Worm (Caenorhabditis elegans): Measurements from ENCODE around the gene tsp-18.

The tsp-18 gene

ce11 chrII:5866920-5867319, 37.4 kb upstream of the tsp-18 start:
- TF ChIP-seq mes-2 (tag; optimal IDR thresholded peaks at IDR 0.05; ENCODE audit: poor library complexity, severe bottlenecking) (peak; percentile 35), dpl-1 (GFP tag; optimal IDR thresholded peaks at IDR 0.05) (no peak), mxl-3 (GFP tag; optimal IDR thresholded peaks at IDR 0.05) (no peak), php-3 (GFP tag; IDR thresholded peaks at IDR 0.05) (0 out of 2 replicates have a peak, but pooled peaks have one; percentile 20), rbr-2 (tag; optimal IDR thresholded peaks at IDR 0.05) (no peak), ama-1 (optimal IDR thresholded peaks at IDR 0.05) (peak; percentile 36), nhr-28 (tag; optimal IDR thresholded peaks at IDR 0.05) (peak; percentile 24)

ce11 chrII:5871508-5871907, 32.8 kb upstream of the tsp-18 start:
- TF ChIP-seq unc-62 (GFP tag; optimal IDR thresholded peaks at IDR 0.05 in 1 of 2): peak in 1 of 2 experiments; percentile 93
- TF ChIP-seq unc-62 (tag; optimal IDR thresholded peaks at IDR 0.05): no peak
- no peak for TF ChIP-seq ceh-28 (tag; optimal IDR thresholded peaks at IDR 0.05)
- TF ChIP-seq zip-11 (GFP tag; IDR thresholded peaks at IDR 0.05): no peak
- TF ChIP-seq nhr-76 (tag; optimal IDR thresholded peaks at IDR 0.05): no peak
- TF ChIP-seq fos-1 (tag; optimal IDR thresholded peaks at IDR 0.05): no peak
- peak; percentile 35; the same call in 1 of the 2 replicates for TF ChIP-seq ceh-20 (GFP tag; IDR thresholded peaks at IDR 0.05)
- no peak for TF ChIP-seq F10B5.3 (tag; optimal IDR thresholded peaks at IDR 0.05)
- TF ChIP-seq nhr-25 (tag; optimal IDR thresholded peaks at IDR 0.05; ENCODE audit: borderline replicate concordance, insufficient read depth): no peak

- TF ChIP-seq saeg-2 (GFP tag; IDR thresholded peaks at IDR 0.05) (no peak), dve-1 (tag; optimal IDR thresholded peaks at IDR 0.05; ENCODE audit: insufficient read depth) (peak; percentile 0), pqm-1 (tag; optimal IDR thresholded peaks at IDR 0.05) (peak; percentile 25), daf-16 (GFP tag; optimal IDR thresholded peaks at IDR 0.05) (no peak), daf-16 (tag; optimal IDR thresholded peaks at IDR 0.05) (peak; percentile 56), hlh-11 (tag; optimal IDR thresholded peaks at IDR 0.05) (peak; percentile 16), nhr-28 (tag; optimal IDR thresholded peaks at IDR 0.05) (peak; percentile 76)
These were observed 31.9 kb upstream of the tsp-18 start for ce11 chrII:5872414-5872813.

ce11 chrII:5873564-5874070, 30.7 kb upstream of the tsp-18 start, which contains the start of gene tex-2:
Gene tex-2, minus strand, starts transcription at chrII:5873614.
- TF ChIP-seq pqm-1 (tag; optimal IDR thresholded peaks at IDR 0.05) (peak; percentile 26), nhr-28 (tag; optimal IDR thresholded peaks at IDR 0.05) (peak; percentile 90), dpl-1 (GFP tag; optimal IDR thresholded peaks at IDR 0.05) (peak; percentile 2), duxl-1 (tag; optimal IDR thresholded peaks at IDR 0.05; ENCODE audit: poor library complexity) (no peak), T20F7.1 (GFP tag; optimal IDR thresholded peaks at IDR 0.05) (peak; percentile 68), egl-27 (tag; optimal IDR thresholded peaks at IDR 0.05) (no peak), dve-1 (tag; optimal IDR thresholded peaks at IDR 0.05; ENCODE audit: insufficient read depth) (peak; percentile 86), lsy-2 (tag; optimal IDR thresholded peaks at IDR 0.05) (peak in 1 of 2 experiments; percentile 30), ZK546.5 (tag; optimal IDR thresholded peaks at IDR 0.05) (no peak), lin-29 (GFP tag; IDR thresholded peaks at IDR 0.05) (no peak), Y48G9A.11 (GFP tag; IDR thresholded peaks at IDR 0.05) (no peak), skn-1 (tag; optimal IDR thresholded peaks at IDR 0.05) (no peak), lin-38 (GFP tag; IDR thresholded peaks at IDR 0.05) (peak; percentile 88), lin-13 (GFP tag; optimal IDR thresholded peaks at IDR 0.05) (peak; percentile 10), ctbp-1 (GFP tag; IDR thresholded peaks at IDR 0.05) (no peak), zfp-2 (tag; optimal IDR thresholded peaks at IDR 0.05) (no peak), fkh-10 (GFP tag; optimal IDR thresholded peaks at IDR 0.05) (peak; percentile 43), mep-1 (tag; optimal IDR thresholded peaks at IDR 0.05) (peak; percentile 53), mes-2 (tag; optimal IDR thresholded peaks at IDR 0.05; ENCODE audit: poor library complexity, severe bottlenecking) (peak; percentile 71), arid-1 (GFP tag; conservative IDR thresholded peaks at IDR 0.05) (no peak), rbr-2 (tag; optimal IDR thresholded peaks at IDR 0.05) (no peak), F37D6.2 (tag; optimal IDR thresholded peaks at IDR 0.05) (peak; percentile 17), tag-97 (GFP tag; IDR thresholded peaks at IDR 0.05) (no peak), hlh-30 (tag; optimal IDR thresholded peaks at IDR 0.05; ENCODE audit: insufficient read depth) (peak; percentile 19), hlh-11 (tag; optimal IDR thresholded peaks at IDR 0.05) (peak; percentile 72), lin-1 (GFP tag; IDR thresholded peaks at IDR 0.05) (no peak), mdl-1 (tag; optimal IDR thresholded peaks at IDR 0.05) (peak in 1 of 2 experiments; percentile 24), nhr-77 (tag; optimal IDR thresholded peaks at IDR 0.05) (no peak), zag-1 (tag; optimal IDR thresholded peaks at IDR 0.05) (no peak), hif-1 (tag; optimal IDR thresholded peaks at IDR 0.05) (peak in 1 of 2 experiments; percentile 14)
